Worm (Caenorhabditis elegans): ENCODE data around the gene wht-2.

wht-2 gene

DNA sequence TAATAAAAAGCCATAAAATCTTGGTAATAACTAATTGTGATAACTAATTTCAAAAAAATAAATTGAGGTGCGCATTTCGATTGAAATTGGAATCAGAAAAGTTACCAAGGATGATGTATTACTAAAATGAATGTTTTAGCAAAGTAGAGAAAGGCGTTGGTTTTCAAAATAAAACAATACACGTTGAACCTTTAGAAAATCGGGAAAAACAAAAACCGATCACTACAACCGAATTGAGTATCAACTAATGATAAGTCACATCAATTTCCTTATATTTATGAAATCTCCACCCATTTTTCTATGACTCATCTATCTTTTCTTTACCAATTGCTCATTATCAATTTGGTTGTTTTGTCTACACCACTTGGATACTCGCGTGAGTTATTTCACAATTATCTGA is 30.2 kb downstream of the wht-2 start, which contains the start of gene H21P03.10:
TSS of gene H21P03.10 (plus strand) at position 301 of the 400 bp plus-strand sequence.
- TF ChIP-seq nhr-90 (tag; optimal IDR thresholded peaks at IDR 0.05; ENCODE audit: poor library complexity) (no peak), jun-1 (tag; optimal IDR thresholded peaks at IDR 0.05) (no peak), xbp-1 (tag; optimal IDR thresholded peaks at IDR 0.05) (no peak), ztf-11 (tag; optimal IDR thresholded peaks at IDR 0.05) (no peak), rnt-1 (tag; optimal IDR thresholded peaks at IDR 0.05) (no peak), nhr-20 (tag; optimal IDR thresholded peaks at IDR 0.05) (no peak), mep-1 (tag; optimal IDR thresholded peaks at IDR 0.05) (no peak), tbx-2 (tag; optimal IDR thresholded peaks at IDR 0.05) (no peak), elt-2 (tag; optimal IDR thresholded peaks at IDR 0.05) (no peak), lin-15B (tag; optimal IDR thresholded peaks at IDR 0.05) (no peak), nhr-11 (tag; optimal IDR thresholded peaks at IDR 0.05) (no peak), unc-62 (GFP tag; optimal IDR thresholded peaks at IDR 0.05) (no peak), ama-1 (optimal IDR thresholded peaks at IDR 0.05) (no peak), unc-98 (GFP tag; IDR thresholded peaks at IDR 0.05) (no peak), nhr-19 (GFP tag; conservative IDR thresholded peaks at IDR 0.05) (no peak), lin-14 (GFP tag; optimal IDR thresholded peaks at IDR 0.05) (no peak), isw-1 (GFP tag; IDR thresholded peaks at IDR 0.05) (no peak), hlh-17 (GFP tag; optimal IDR thresholded peaks at IDR 0.05; ENCODE audit: borderline replicate concordance) (no peak), pag-3 (tag; optimal IDR thresholded peaks at IDR 0.05; ENCODE audit: borderline replicate concordance, insufficient read depth) (no peak), hpl-2 (GFP tag; optimal IDR thresholded peaks at IDR 0.05) (no peak)

DNA sequence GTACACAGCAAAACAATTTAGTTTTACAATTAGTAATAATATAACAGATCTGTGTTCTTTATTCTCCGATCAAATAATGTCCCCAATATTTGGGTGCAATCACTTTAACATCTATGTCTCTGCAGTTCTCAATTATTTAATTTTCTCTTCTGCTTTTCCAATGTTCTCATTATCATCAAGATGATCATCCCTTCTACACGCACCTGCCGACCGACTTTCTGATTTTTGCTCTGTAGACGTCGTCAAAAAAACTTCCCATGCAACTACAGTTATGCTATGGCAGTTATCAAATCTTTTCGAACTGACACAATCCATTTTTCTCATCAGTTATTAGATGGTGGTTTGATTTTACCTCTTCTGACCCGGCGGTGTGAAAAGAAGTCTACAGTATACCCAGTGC is 33.4 kb downstream of the wht-2 start:
- TF ChIP-seq alr-1 (tag; optimal IDR thresholded peaks at IDR 0.05; ENCODE audit: borderline replicate concordance) (no peak), irx-1 (tag; optimal IDR thresholded peaks at IDR 0.05) (no peak), egl-27 (tag; optimal IDR thresholded peaks at IDR 0.05) (no peak), nhr-84 (tag; optimal IDR thresholded peaks at IDR 0.05) (no peak), nhr-19 (GFP tag; conservative IDR thresholded peaks at IDR 0.05) (0 out of 2 replicates have a peak, but pooled peaks have one; percentile 3), nhr-20 (tag; optimal IDR thresholded peaks at IDR 0.05) (peak; percentile 40), dsc-1 (tag; optimal IDR thresholded peaks at IDR 0.05) (no peak), nhr-237 (tag; optimal IDR thresholded peaks at IDR 0.05) (no peak), hpl-2 (GFP tag; optimal IDR thresholded peaks at IDR 0.05) (no peak), nhr-77 (tag; optimal IDR thresholded peaks at IDR 0.05) (no peak), unc-130 (tag; optimal IDR thresholded peaks at IDR 0.05) (peak; percentile 24), ceh-82 (tag; optimal IDR thresholded peaks at IDR 0.05) (no peak), fkh-8 (tag; optimal IDR thresholded peaks at IDR 0.05) (no peak), unc-30 (tag; optimal IDR thresholded peaks at IDR 0.05) (no peak), sptf-1 (tag; optimal IDR thresholded peaks at IDR 0.05) (no peak), pqm-1 (tag; optimal IDR thresholded peaks at IDR 0.05) (no peak), hlh-17 (GFP tag; optimal IDR thresholded peaks at IDR 0.05; ENCODE audit: borderline replicate concordance) (no peak), swsn-7 (tag; optimal IDR thresholded peaks at IDR 0.05) (no peak), nhr-71 (tag; optimal IDR thresholded peaks at IDR 0.05) (peak; percentile 25), lsy-2 (tag; optimal IDR thresholded peaks at IDR 0.05) (no peak), lin-13 (GFP tag; optimal IDR thresholded peaks at IDR 0.05) (no peak), nhr-47 (tag; optimal IDR thresholded peaks at IDR 0.05) (no peak), egl-13 (tag; optimal IDR thresholded peaks at IDR 0.05) (no peak), ces-1 (GFP tag; optimal IDR thresholded peaks at IDR 0.05) (no peak), isw-1 (GFP tag; IDR thresholded peaks at IDR 0.05) (no peak), xbp-1 (tag; optimal IDR thresholded peaks at IDR 0.05) (no peak), tlp-1 (tag; optimal IDR thresholded peaks at IDR 0.05) (no peak), jun-1 (tag; optimal IDR thresholded peaks at IDR 0.05) (no peak), mep-1 (tag; optimal IDR thresholded peaks at IDR 0.05) (no peak), nhr-90 (tag; optimal IDR thresholded peaks at IDR 0.05; ENCODE audit: poor library complexity) (peak; percentile 8), ceh-63 (GFP tag; optimal IDR thresholded peaks at IDR 0.05) (no peak), skn-1 (tag; optimal IDR thresholded peaks at IDR 0.05) (no peak), C34B4.2 (tag; optimal IDR thresholded peaks at IDR 0.05) (no peak), nhr-28 (tag; optimal IDR thresholded peaks at IDR 0.05) (no peak), efl-3 (GFP tag; optimal IDR thresholded peaks at IDR 0.05) (no peak), unc-86 (tag; optimal IDR thresholded peaks at IDR 0.05) (no peak), lin-35 (GFP tag; optimal IDR thresholded peaks at IDR 0.05) (no peak), C04F5.9 (tag; optimal IDR thresholded peaks at IDR 0.05) (no peak), lin-14 (GFP tag; optimal IDR thresholded peaks at IDR 0.05) (peak; percentile 17), ets-5 (GFP tag; IDR thresholded peaks at IDR 0.05) (no peak)
